Worm (Caenorhabditis elegans) whole organism, L1 larva: ENCODE measurements around the gene F11A10.6.

Experiments
- C04F5.9 ChIP-seq: sonication (generic microtip); optimal IDR thresholded peaks from 2 replicates; lab custom pipeline; 2016; ENCODE audit warnings: missing genetic modification characterization, missing compliant biosample characterization
- C16A3.4 ChIP-seq: fragments of 150-350 bp; optimal IDR thresholded peaks from 2 replicates; lab custom pipeline; 2014; ENCODE audit warnings: missing biosample characterization, missing genetic modification characterization
- C34B4.2 ChIP-seq: sonication (generic microtip); optimal IDR thresholded peaks from 2 replicates; lab custom pipeline; 2017; ENCODE audit warnings: mild to moderate bottlenecking, missing genetic modification characterization, missing compliant biosample characterization
- Y116A8C.19 ChIP-seq: sonication (generic microtip); optimal IDR thresholded peaks from 2 replicates; lab custom pipeline; 2016; ENCODE audit warnings: missing compliant biosample characterization, missing genetic modification characterization, borderline replicate concordance
- aha-1 ChIP-seq: fragments of 150-350 bp; optimal IDR thresholded peaks from 2 replicates; lab custom pipeline; 2014; ENCODE audit warnings: missing biosample characterization, missing genetic modification characterization
- alr-1 ChIP-seq: fragments of 200-800 bp; sonication (Bioruptor generic); optimal IDR thresholded peaks from 2 replicates; lab custom pipeline; 2018; ENCODE audit warnings: borderline replicate concordance, mild to moderate bottlenecking, missing genetic modification characterization, missing compliant biosample characterization
- ceh-63 ChIP-seq: fragments of 200-800 bp; sonication (Bioruptor generic); optimal IDR thresholded peaks from 2 replicates; lab custom pipeline; 2018; ENCODE audit warnings: mild to moderate bottlenecking, missing genetic modification characterization, missing compliant biosample characterization
- ceh-88 ChIP-seq: fragments of 200-800 bp; sonication (Bioruptor generic); IDR thresholded peaks from 2 replicates; pipeline ENCODE4 v1.3.6; 2022; ENCODE audit warnings: missing genetic modification characterization, missing compliant biosample characterization
- ces-1 ChIP-seq: fragments of 150-350 bp; optimal IDR thresholded peaks from 2 replicates; lab custom pipeline; 2014; ENCODE audit warnings: missing biosample characterization, missing genetic modification reagents, missing genetic modification characterization
- dpl-1 ChIP-seq, 3 experiments: fragments of 150-350 bp in 2 of 3; sonication (generic microtip) in 1 of 3; optimal IDR thresholded peaks; 2 replicates each; lab custom pipeline; 2014 to 2017; ENCODE audit warnings: missing biosample characterization in 3 of 3, missing genetic modification characterization in 3 of 3, missing genetic modification reagents in 3 of 3
- efl-1 ChIP-seq, 4 experiments: fragments of 150-350 bp; optimal IDR thresholded peaks in 3 of 4; peaks in 1 of 4; 1 replicate in 1 of 4; 2 replicates in 3 of 4; lab custom pipeline; 2014; ENCODE audit warnings: missing biosample characterization in 2 of 4, missing genetic modification characterization in 2 of 4, missing genetic modification reagents in 2 of 4
- egl-13 ChIP-seq: sonication (generic microtip); optimal IDR thresholded peaks from 2 replicates; lab custom pipeline; 2016; ENCODE audit warnings: missing genotype, missing genetic modification reagents, missing genetic modification characterization, missing compliant biosample characterization
- egl-27 ChIP-seq, 2 experiments: fragments of 150-350 bp in 1 of 2; sonication (generic microtip); optimal IDR thresholded peaks; 3 replicates each; lab custom pipeline; 2017 to 2018; ENCODE audit warnings: missing biosample characterization in 2 of 2, missing genetic modification characterization in 2 of 2, missing genetic modification reagents in 2 of 2
- ets-5 ChIP-seq: fragments of 200-800 bp; sonication (Bioruptor generic); IDR thresholded peaks from 2 replicates; pipeline ENCODE4 v1.3.6; 2022; ENCODE audit warnings: missing genetic modification characterization, missing compliant biosample characterization
- fkh-10 ChIP-seq: sonication (generic microtip); optimal IDR thresholded peaks from 2 replicates; lab custom pipeline; 2017; ENCODE audit warnings: missing biosample characterization, missing genetic modification reagents, missing genetic modification characterization
- fkh-4 ChIP-seq: sonication (generic microtip); optimal IDR thresholded peaks from 2 replicates; lab custom pipeline; 2016; ENCODE audit warnings: missing compliant biosample characterization, missing genetic modification characterization, borderline replicate concordance
- fos-1 ChIP-seq: fragments of 150-350 bp; optimal IDR thresholded peaks from 2 replicates; lab custom pipeline; 2014; ENCODE audit warnings: missing biosample characterization, missing genetic modification characterization
- grh-1 ChIP-seq: fragments of 200-800 bp; sonication (Bioruptor generic); IDR thresholded peaks from 2 replicates; pipeline ENCODE4 v1.3.6; 2022; ENCODE audit warnings: missing genetic modification reagents, missing genetic modification characterization, missing compliant biosample characterization
- hlh-17 ChIP-seq: fragments of 200-800 bp; sonication (Bioruptor generic); optimal IDR thresholded peaks from 2 replicates; lab custom pipeline; 2018; ENCODE audit warnings: missing genetic modification characterization, mild to moderate bottlenecking, missing compliant biosample characterization, moderate library complexity, borderline replicate concordance
- hlh-4 ChIP-seq: sonication (generic microtip); optimal IDR thresholded peaks from 2 replicates; lab custom pipeline; 2016; ENCODE audit warnings: mild to moderate bottlenecking, missing genetic modification characterization, missing compliant biosample characterization
- hpl-2 ChIP-seq: fragments of 150-350 bp; optimal IDR thresholded peaks from 2 replicates; lab custom pipeline; 2014; ENCODE audit warnings: missing biosample characterization, missing genetic modification reagents, missing genetic modification characterization
- irx-1 ChIP-seq: sonication (generic microtip); optimal IDR thresholded peaks from 2 replicates; lab custom pipeline; 2016; ENCODE audit warnings: missing genetic modification characterization, missing compliant biosample characterization
- isw-1 ChIP-seq: fragments of 200-800 bp; sonication (Bioruptor generic); IDR thresholded peaks from 2 replicates; pipeline ENCODE4 v1.3.6; 2022; ENCODE audit warnings: missing genetic modification characterization, missing compliant biosample characterization
- lin-13 ChIP-seq: fragments of 150-350 bp; optimal IDR thresholded peaks from 2 replicates; lab custom pipeline; 2014; ENCODE audit warnings: missing biosample characterization, missing genetic modification reagents, missing genetic modification characterization
- lin-14 ChIP-seq: fragments of 200-800 bp; sonication (Bioruptor generic); optimal IDR thresholded peaks from 2 replicates; lab custom pipeline; 2018; ENCODE audit warnings: mild to moderate bottlenecking, missing genetic modification characterization, moderate library complexity, missing compliant biosample characterization
- lin-15B ChIP-seq: fragments of 150-350 bp; sonication (generic microtip); optimal IDR thresholded peaks from 3 replicates; lab custom pipeline; 2014; ENCODE audit warnings: missing biosample characterization, missing genetic modification characterization
- lin-35 ChIP-seq, 2 experiments: fragments of 150-350 bp; optimal IDR thresholded peaks; 2 replicates each; lab custom pipeline; 2014; ENCODE audit warnings: missing biosample characterization in 2 of 2, missing genetic modification characterization in 2 of 2, missing genetic modification reagents in 2 of 2
- lin-39 ChIP-seq: fragments of 150-350 bp; optimal IDR thresholded peaks from 2 replicates; lab custom pipeline; 2014; ENCODE audit warnings: missing biosample characterization, missing genetic modification reagents, missing genetic modification characterization
- lsy-2 ChIP-seq, 2 experiments: fragments of 150-350 bp; optimal IDR thresholded peaks; 2 replicates each; lab custom pipeline; 2014; ENCODE audit warnings: missing biosample characterization in 2 of 2, missing genetic modification characterization in 2 of 2
- mab-9 ChIP-seq: fragments of 200-800 bp; sonication (Bioruptor generic); IDR thresholded peaks from 2 replicates; pipeline ENCODE4 v1.3.6; 2022; ENCODE audit warnings: missing genetic modification reagents, missing genetic modification characterization, missing compliant biosample characterization
- mdl-1 ChIP-seq, 2 experiments: fragments of 150-350 bp; optimal IDR thresholded peaks; 2 replicates each; lab custom pipeline; 2014 to 2017; ENCODE audit warnings: missing biosample characterization in 2 of 2, missing genetic modification characterization in 2 of 2, inconsistent platforms in 1 of 2
- mep-1 ChIP-seq: fragments of 150-350 bp; optimal IDR thresholded peaks from 2 replicates; lab custom pipeline; 2014; ENCODE audit warnings: missing biosample characterization, missing genetic modification characterization
- nhr-19 ChIP-seq: fragments of 200-800 bp; sonication (Bioruptor generic); conservative IDR thresholded peaks from 2 replicates; pipeline ENCODE4 v1.3.6; 2022; ENCODE audit warnings: missing genetic modification characterization, missing compliant biosample characterization
- nhr-20 ChIP-seq: sonication (generic microtip); optimal IDR thresholded peaks from 2 replicates; lab custom pipeline; 2016; ENCODE audit warnings: mild to moderate bottlenecking, missing genetic modification characterization, missing compliant biosample characterization
- nhr-237 ChIP-seq: fragments of 150-350 bp; optimal IDR thresholded peaks from 2 replicates; lab custom pipeline; 2014; ENCODE audit warnings: missing biosample characterization, missing genetic modification characterization
- nhr-28 ChIP-seq: fragments of 150-350 bp; optimal IDR thresholded peaks from 2 replicates; lab custom pipeline; 2014; ENCODE audit warnings: missing biosample characterization, missing genetic modification characterization
- nhr-84 ChIP-seq: sonication (generic microtip); optimal IDR thresholded peaks from 2 replicates; lab custom pipeline; 2017; ENCODE audit warnings: missing biosample characterization, missing genetic modification characterization
- nhr-85 ChIP-seq: sonication (generic microtip); peaks from one replicate; lab custom pipeline; 2016; ENCODE audit warnings: missing genetic modification characterization, inconsistent platforms, missing compliant biosample characterization
- pag-3 ChIP-seq: sonication (generic microtip); optimal IDR thresholded peaks from 2 replicates; lab custom pipeline; 2017; ENCODE audit warnings: missing genetic modification characterization, mild to moderate bottlenecking, missing compliant biosample characterization, antibody characterized with exemption, borderline replicate concordance; ENCODE audit not compliant: insufficient read depth
- pax-3 ChIP-seq: fragments of 200-800 bp; sonication (Bioruptor generic); optimal IDR thresholded peaks from 2 replicates; lab custom pipeline; 2018; ENCODE audit warnings: mild to moderate bottlenecking, missing genetic modification characterization, moderate library complexity, missing compliant biosample characterization
- pqm-1 ChIP-seq: sonication (generic microtip); optimal IDR thresholded peaks from 3 replicates; lab custom pipeline; 2017; ENCODE audit warnings: missing biosample characterization, missing genetic modification characterization
- skn-1 ChIP-seq: fragments of 150-350 bp; optimal IDR thresholded peaks from 2 replicates; lab custom pipeline; 2014; ENCODE audit warnings: missing biosample characterization, missing genetic modification characterization
- snu-23 ChIP-seq: sonication (generic microtip); optimal IDR thresholded peaks from 2 replicates; lab custom pipeline; 2016; ENCODE audit warnings: missing genetic modification characterization, missing compliant biosample characterization
- sup-37 ChIP-seq: fragments of 200-800 bp; sonication (Bioruptor generic); optimal IDR thresholded peaks from 2 replicates; lab custom pipeline; 2018; ENCODE audit warnings: mild to moderate bottlenecking, missing genetic modification characterization, missing compliant biosample characterization
- tbx-2 ChIP-seq: sonication (generic microtip); optimal IDR thresholded peaks from 2 replicates; lab custom pipeline; 2016; ENCODE audit warnings: missing genetic modification characterization, missing compliant biosample characterization
- tlp-1 ChIP-seq: fragments of 150-350 bp; optimal IDR thresholded peaks from 2 replicates; lab custom pipeline; 2014; ENCODE audit warnings: missing biosample characterization, missing genetic modification characterization
- unc-130 ChIP-seq: fragments of 150-350 bp; optimal IDR thresholded peaks from 2 replicates; lab custom pipeline; 2017; ENCODE audit warnings: missing biosample characterization, missing genetic modification characterization, inconsistent platforms
- unc-62 ChIP-seq: fragments of 150-350 bp; optimal IDR thresholded peaks from 2 replicates; lab custom pipeline; 2014; ENCODE audit warnings: missing biosample characterization, missing genetic modification reagents, missing genetic modification characterization
- unc-86 ChIP-seq: sonication (generic microtip); optimal IDR thresholded peaks from 2 replicates; lab custom pipeline; 2016; ENCODE audit warnings: missing genetic modification characterization, missing compliant biosample characterization
- unc-98 ChIP-seq: fragments of 200-800 bp; sonication (Bioruptor generic); IDR thresholded peaks from 2 replicates; pipeline ENCODE4 v1.3.6; 2022; ENCODE audit warnings: missing genetic modification characterization, missing compliant biosample characterization
- vab-15 ChIP-seq: sonication (generic microtip); optimal IDR thresholded peaks from 2 replicates; lab custom pipeline; 2017; ENCODE audit warnings: missing genotype, mild to moderate bottlenecking, missing genetic modification characterization, missing compliant biosample characterization
- zag-1 ChIP-seq: fragments of 150-350 bp; optimal IDR thresholded peaks from 2 replicates; lab custom pipeline; 2014; ENCODE audit warnings: missing biosample characterization, missing genetic modification characterization
- ztf-11 ChIP-seq, 2 experiments: sonication (generic microtip); optimal IDR thresholded peaks; 2 replicates each; lab custom pipeline; 2016 to 2017; ENCODE audit warnings: missing genetic modification characterization in 2 of 2, missing biosample characterization in 1 of 2, missing compliant biosample characterization in 1 of 2

Gene F11A10.6

ce11 chrIV:12088898-12089297 lies 553 bp downstream of the F11A10.6 start (continued):
- TF ChIP-seq tlp-1 (tag; lab: Kevin White, UChicago) (no peak), mdl-1 (tag; optimal IDR thresholded peaks at IDR 0.05; lab: Kevin White, UChicago) (no peak), lin-35 (GFP tag; optimal IDR thresholded peaks at IDR 0.05; lab: Kevin White, UChicago) (peak; percentile 49 to 70), hlh-4 (tag; lab: Kevin White, UChicago) (no peak), ceh-88 (GFP tag; lab: Robert Waterston, UW) (no peak), skn-1 (no peak), ceh-63 (no peak), ztf-11 (tag; optimal IDR thresholded peaks at IDR 0.05; lab: Kevin White, UChicago) (no peak), unc-86 (tag; lab: Kevin White, UChicago) (no peak), nhr-19 (no peak), sup-37 (GFP tag; lab: Kevin White, UChicago) (no peak), pqm-1 (tag; lab: Kevin White, UChicago) (no peak), lin-15B (tag; lab: Kevin White, UChicago) (peak; percentile 70), mab-9 (no peak), unc-130 (no peak), ets-5 (GFP tag; lab: Robert Waterston, UW) (no peak), tbx-2 (tag; lab: Kevin White, UChicago) (no peak), nhr-20 (tag; lab: Kevin White, UChicago) (peak; percentile 16), C04F5.9 (tag; lab: Kevin White, UChicago) (no peak), fos-1 (tag; lab: Kevin White, UChicago) (peak; percentile 7), fkh-4 (no peak), nhr-85 (tag; lab: Kevin White, UChicago) (no peak), grh-1 (GFP tag; lab: Robert Waterston, UW) (no peak), irx-1 (tag; lab: Kevin White, UChicago) (no peak), nhr-84 (tag; lab: Kevin White, UChicago) (no peak), lin-13 (GFP tag; lab: Kevin White, UChicago) (no peak), Y116A8C.19 (tag; lab: Kevin White, UChicago) (no peak), nhr-28 (tag; lab: Kevin White, UChicago) (no peak), alr-1 (tag; lab: Kevin White, UChicago) (no peak), snu-23 (GFP tag; lab: Kevin White, UChicago) (peak; percentile 34), unc-98 (GFP tag; lab: Robert Waterston, UW) (no peak), pag-3 (tag; lab: Kevin White, UChicago) (no peak), pax-3 (tag; lab: Kevin White, UChicago) (no peak), C34B4.2 (no peak), ces-1 (GFP tag; lab: Kevin White, UChicago) (no peak), fkh-10 (GFP tag; lab: Kevin White, UChicago) (no peak), efl-1 (optimal IDR thresholded peaks at IDR 0.05; lab: Kevin White, UChicago) (peak; percentile 43 to 61), efl-1 (GFP tag; optimal IDR thresholded peaks at IDR 0.05 in 1 of 2; lab: Kevin White, UChicago) (peak; percentile 42 to 84), egl-13 (tag; lab: Kevin White, UChicago) (no peak), isw-1 (GFP tag; lab: Robert Waterston, UW) (no peak), hpl-2 (GFP tag; lab: Kevin White, UChicago) (no peak), mep-1 (peak; percentile 69), lsy-2 (tag; optimal IDR thresholded peaks at IDR 0.05; lab: Kevin White, UChicago) (peak; percentile 19 to 71), hlh-17 (no peak), lin-39 (tag; lab: Kevin White, UChicago) (no peak), dpl-1 (GFP tag; optimal IDR thresholded peaks at IDR 0.05; lab: Kevin White, UChicago) (peak in 1 of 3 experiments; percentile 55), vab-15 (tag; lab: Kevin White, UChicago) (no peak), lin-14 (GFP tag; lab: Kevin White, UChicago) (no peak), unc-62 (GFP tag; lab: Kevin White, UChicago) (no peak), zag-1 (no peak), nhr-237 (tag; lab: Kevin White, UChicago) (no peak), C16A3.4 (tag; lab: Kevin White, UChicago) (peak; percentile 27), egl-27 (tag; optimal IDR thresholded peaks at IDR 0.05; lab: Kevin White, UChicago) (no peak), aha-1 (tag; lab: Kevin White, UChicago) (no peak)
